Fruit fly (Drosophila melanogaster) whole organism, embryonic: ENCODE data around the gene CG10431.

Source experiments
- Abd-B ChIP-seq: fragments of 200-800 bp; sonication (Bioruptor generic); optimal IDR thresholded peaks from 2 replicates; lab custom pipeline; 2018; ENCODE audit warnings: missing biosample characterization, mild to moderate bottlenecking, missing genetic modification characterization, moderate library complexity
- BtbVII ChIP-seq: fragments of 200-800 bp; sonication (Bioruptor generic); optimal IDR thresholded peaks from 3 replicates; lab custom pipeline; 2017; ENCODE audit warnings: missing biosample characterization, mild to moderate bottlenecking, missing genetic modification characterization
- CG10147 ChIP-seq: fragments of 200-800 bp; sonication (Bioruptor generic); optimal IDR thresholded peaks from 2 replicates; lab custom pipeline; 2019; ENCODE audit warnings: missing biosample characterization, mild to moderate bottlenecking, missing genetic modification characterization, moderate library complexity
- CG10209 ChIP-seq: fragments of 200-800 bp; sonication (Bioruptor generic); optimal IDR thresholded peaks from 3 replicates; lab custom pipeline; 2017; ENCODE audit warnings: missing biosample characterization, mild to moderate bottlenecking, missing genetic modification characterization, missing genetic modification reagents
- CG10366 ChIP-seq: fragments of 200-800 bp; sonication (Bioruptor generic); IDR thresholded peaks from 2 replicates; pipeline ENCODE4 v1.3.6; 2022; ENCODE audit warnings: missing biosample characterization, missing genetic modification characterization
- CG12071 ChIP-seq: fragments of 200-800 bp; sonication (Bioruptor generic); optimal IDR thresholded peaks from 3 replicates; lab custom pipeline; 2018; ENCODE audit warnings: missing biosample characterization, mild to moderate bottlenecking, missing genetic modification characterization
- CG12155 ChIP-seq: fragments of 200-800 bp; sonication (Bioruptor generic); optimal IDR thresholded peaks from 3 replicates; lab custom pipeline; 2016; ENCODE audit warnings: missing biosample characterization, missing genetic modification characterization
- CG12219 ChIP-seq: fragments of 200-800 bp; sonication (Bioruptor generic); optimal IDR thresholded peaks from 3 replicates; lab custom pipeline; 2018; ENCODE audit warnings: missing biosample characterization, mild to moderate bottlenecking, missing genetic modification characterization
- CG12236 ChIP-seq: fragments of 200-800 bp; sonication (Bioruptor generic); optimal IDR thresholded peaks from 2 replicates; lab custom pipeline; 2016; ENCODE audit warnings: missing biosample characterization, missing genetic modification characterization
- CG13894 ChIP-seq: fragments of 200-800 bp; sonication (Bioruptor generic); optimal IDR thresholded peaks from 3 replicates; lab custom pipeline; 2018; ENCODE audit warnings: missing biosample characterization, mild to moderate bottlenecking, missing genetic modification characterization, moderate library complexity
- CG14710 ChIP-seq: fragments of 200-800 bp; sonication (Bioruptor generic); optimal IDR thresholded peaks from 3 replicates; lab custom pipeline; 2019; ENCODE audit warnings: missing biosample characterization, mild to moderate bottlenecking, missing genetic modification characterization, moderate library complexity
- CG16863 ChIP-seq: fragments of 200-800 bp; sonication (Bioruptor generic); optimal IDR thresholded peaks from 3 replicates; lab custom pipeline; 2016; ENCODE audit warnings: missing biosample characterization, missing genetic modification characterization
- CG18262 ChIP-seq: fragments of 200-800 bp; optimal IDR thresholded peaks from 3 replicates; lab custom pipeline; 2019; ENCODE audit warnings: missing biosample characterization, mild to moderate bottlenecking, missing genetic modification characterization, moderate library complexity
- CG18599 ChIP-seq: fragments of 200-800 bp; sonication (Bioruptor generic); optimal IDR thresholded peaks from 3 replicates; lab custom pipeline; 2017; ENCODE audit warnings: missing biosample characterization, missing genetic modification characterization, mild to moderate bottlenecking, moderate library complexity, missing genetic modification reagents
- CG34224 ChIP-seq: fragments of 200-800 bp; sonication (Bioruptor generic); IDR thresholded peaks from 3 replicates; pipeline ENCODE4 v1.3.6; 2022; ENCODE audit warnings: missing biosample characterization, missing genetic modification characterization; ENCODE audit not compliant: partially characterized antibody
- CG6254 ChIP-seq: fragments of 200-800 bp; sonication (Bioruptor generic); optimal IDR thresholded peaks from 3 replicates; lab custom pipeline; 2017; ENCODE audit warnings: mild to moderate bottlenecking, missing biosample characterization, missing genetic modification reagents, missing genetic modification characterization
- CG7963 ChIP-seq: fragments of 200-800 bp; sonication (Bioruptor generic); IDR thresholded peaks from 3 replicates; pipeline ENCODE4 v1.3.6; 2022; ENCODE audit warnings: missing biosample characterization, missing genetic modification characterization; ENCODE audit not compliant: partially characterized antibody
- CG8478 ChIP-seq: fragments of >200 bp; optimal IDR thresholded peaks from 2 replicates; lab custom pipeline; 2018
- CrebB ChIP-seq: fragments of 200-800 bp; sonication (Bioruptor generic); optimal IDR thresholded peaks from 3 replicates; lab custom pipeline; 2018; ENCODE audit warnings: missing biosample characterization, mild to moderate bottlenecking, missing genetic modification characterization
- Dbx ChIP-seq: fragments of 200-800 bp; sonication (Bioruptor generic); IDR thresholded peaks from 3 replicates; pipeline ENCODE4 v1.3.6; 2022; ENCODE audit warnings: missing biosample characterization, missing genetic modification characterization
- Dp ChIP-seq: fragments of 200-800 bp; sonication (Bioruptor generic); optimal IDR thresholded peaks from 2 replicates; lab custom pipeline; 2018; ENCODE audit warnings: missing biosample characterization, mild to moderate bottlenecking, missing genetic modification characterization, moderate library complexity
- Ets97D ChIP-seq: fragments of 200-800 bp; sonication (Bioruptor generic); optimal IDR thresholded peaks from 3 replicates; lab custom pipeline; 2016; ENCODE audit warnings: missing biosample characterization, missing genetic modification characterization
- Fer3 ChIP-seq: fragments of 200-800 bp; sonication (Bioruptor generic); optimal IDR thresholded peaks from 2 replicates; lab custom pipeline; 2018; ENCODE audit warnings: missing biosample characterization, mild to moderate bottlenecking, missing genetic modification characterization, moderate library complexity
- Hey ChIP-seq: fragments of 200-800 bp; sonication (Bioruptor generic); optimal IDR thresholded peaks from 3 replicates; lab custom pipeline; 2018; ENCODE audit warnings: missing biosample characterization, mild to moderate bottlenecking, missing genetic modification characterization
- Hr3 ChIP-seq: fragments of 200-800 bp; sonication (Bioruptor generic); optimal IDR thresholded peaks from 3 replicates; lab custom pipeline; 2016; ENCODE audit warnings: missing biosample characterization, missing genetic modification characterization
- Hr39 ChIP-seq: fragments of >200 bp; optimal IDR thresholded peaks from 2 replicates; lab custom pipeline; 2017
- Med ChIP-seq: fragments of 200-800 bp; sonication (Bioruptor generic); peaks from one replicate; lab custom pipeline; 2016; ENCODE audit warnings: missing biosample characterization, missing genetic modification characterization, mild to moderate bottlenecking, inconsistent platforms, moderate library complexity
- Oli ChIP-seq: fragments of 200-800 bp; sonication (Bioruptor generic); optimal IDR thresholded peaks from 2 replicates; lab custom pipeline; 2018; ENCODE audit warnings: missing biosample characterization, mild to moderate bottlenecking, missing genetic modification characterization, moderate library complexity
- Rx ChIP-seq: fragments of 200-800 bp; sonication (Bioruptor generic); IDR thresholded peaks from 2 replicates; pipeline ENCODE4 v1.3.6; 2022; ENCODE audit warnings: missing biosample characterization, missing genetic modification characterization
- amos ChIP-seq: fragments of 200-800 bp; sonication (Bioruptor generic); IDR thresholded peaks from 2 replicates; pipeline ENCODE4 v1.3.6; 2022; ENCODE audit warnings: missing biosample characterization, missing genetic modification characterization; ENCODE audit not compliant: partially characterized antibody
- aop ChIP-seq: fragments of 200-800 bp; sonication (Bioruptor generic); IDR thresholded peaks from 2 replicates; pipeline ENCODE4 v1.3.6; 2022; ENCODE audit warnings: missing biosample characterization, missing genetic modification characterization
- bab2 ChIP-seq: fragments of 200-800 bp; sonication (Bioruptor generic); optimal IDR thresholded peaks from 2 replicates; lab custom pipeline; 2016; ENCODE audit warnings: missing biosample characterization, missing genetic modification characterization
- caup ChIP-seq: fragments of 200-800 bp; sonication (Bioruptor generic); optimal IDR thresholded peaks from 3 replicates; lab custom pipeline; 2017; ENCODE audit warnings: missing biosample characterization, mild to moderate bottlenecking, missing genetic modification characterization, moderate library complexity; ENCODE audit not compliant: severe bottlenecking
- dysf ChIP-seq: fragments of 200-800 bp; sonication (Bioruptor generic); IDR thresholded peaks from 3 replicates; pipeline ENCODE4 v1.3.6; 2022; ENCODE audit warnings: missing biosample characterization, missing genetic modification characterization
- ems ChIP-seq: fragments of 200-800 bp; sonication (Bioruptor generic); optimal IDR thresholded peaks from 3 replicates; lab custom pipeline; 2016; ENCODE audit warnings: missing biosample characterization, missing genetic modification characterization
- gt ChIP-seq: fragments of 200-800 bp; sonication (Bioruptor generic); IDR thresholded peaks from 2 replicates; pipeline ENCODE4 v1.3.6; 2022; ENCODE audit warnings: missing biosample characterization, missing genetic modification characterization
- ham ChIP-seq: fragments of 200-800 bp; sonication (Bioruptor generic); IDR thresholded peaks from 2 replicates; pipeline ENCODE4 v1.3.6; 2022; ENCODE audit warnings: missing biosample characterization, missing genetic modification characterization
- jigr1 ChIP-seq: fragments of 200-800 bp; sonication (Bioruptor generic); IDR thresholded peaks from 3 replicates; pipeline ENCODE4 v1.3.6; 2022; ENCODE audit warnings: missing biosample characterization, missing genetic modification characterization
- kah ChIP-seq: fragments of 200-800 bp; sonication (Bioruptor generic); optimal IDR thresholded peaks from 2 replicates; lab custom pipeline; 2018; ENCODE audit warnings: missing biosample characterization, mild to moderate bottlenecking, missing genetic modification characterization
- lbe ChIP-seq: fragments of 200-800 bp; sonication (Bioruptor generic); optimal IDR thresholded peaks from 2 replicates; lab custom pipeline; 2016; ENCODE audit warnings: missing biosample characterization, mild to moderate bottlenecking, missing genetic modification characterization
- lola ChIP-seq, 3 experiments: fragments of >200 bp in 2 of 3; fragments of 200-800 bp in 1 of 3; sonication (Bioruptor generic) in 1 of 3; optimal IDR thresholded peaks; 2 replicates each; lab custom pipeline; 2017 to 2019; ENCODE audit warnings: missing biosample characterization in 3 of 3, missing genetic modification characterization in 3 of 3, mild to moderate bottlenecking in 1 of 3, moderate library complexity in 1 of 3
- luna ChIP-seq: fragments of 200-800 bp; sonication (Bioruptor generic); optimal IDR thresholded peaks from 2 replicates; lab custom pipeline; 2016; ENCODE audit warnings: missing biosample characterization, missing genetic modification characterization
- nerfin-2 ChIP-seq: fragments of 200-800 bp; sonication (Bioruptor generic); IDR thresholded peaks from 2 replicates; pipeline ENCODE4 v1.3.6; 2022; ENCODE audit warnings: missing biosample characterization, missing genetic modification characterization; ENCODE audit not compliant: partially characterized antibody
- nmo ChIP-seq: fragments of 200-800 bp; sonication (Bioruptor generic); optimal IDR thresholded peaks from 2 replicates; lab custom pipeline; 2018; ENCODE audit warnings: missing biosample characterization, mild to moderate bottlenecking, missing genetic modification characterization, moderate library complexity
- run ChIP-seq: fragments of 200-800 bp; sonication (Bioruptor generic); optimal IDR thresholded peaks from 3 replicates; lab custom pipeline; 2018; ENCODE audit warnings: missing biosample characterization, mild to moderate bottlenecking, missing genetic modification characterization
- sc ChIP-seq, 3 experiments: fragments of >200 bp in 2 of 3; fragments of 200-800 bp in 1 of 3; sonication (Bioruptor generic) in 1 of 3; optimal IDR thresholded peaks; 2 replicates in 2 of 3; 3 replicates in 1 of 3; lab custom pipeline; 2017; ENCODE audit warnings: mild to moderate bottlenecking in 1 of 3, missing biosample characterization in 1 of 3, missing genetic modification characterization in 1 of 3, missing genetic modification reagents in 1 of 3
- seq ChIP-seq: fragments of 200-800 bp; sonication (Bioruptor generic); IDR thresholded peaks from 2 replicates; pipeline ENCODE4 v1.3.6; 2022; ENCODE audit warnings: missing biosample characterization, missing genetic modification characterization
- unpg ChIP-seq: fragments of 200-800 bp; sonication (Bioruptor generic); optimal IDR thresholded peaks from 3 replicates; lab custom pipeline; 2018; ENCODE audit warnings: missing biosample characterization, mild to moderate bottlenecking, missing genetic modification characterization, moderate library complexity

The CG10431 gene

dm6 chr2L:19014032-19014880 is 39.7 kb downstream of the CG10431 start (continued):
- TF ChIP-seq CG12071 (no peak), caup (peak; percentile 83), dysf (peak; percentile 79), run (tag; lab: Kevin White, UChicago) (peak; percentile 59), CG7963 (no peak), CG12236 (GFP tag; lab: Kevin White, UChicago) (no peak), CG12219 (GFP tag; lab: Kevin White, UChicago) (peak; percentile 30), ham (GFP tag; lab: Robert Waterston, UW) (no peak), jigr1 (GFP tag; lab: Robert Waterston, UW) (no peak), ems (GFP tag; lab: Kevin White, UChicago) (no peak), Dp (no peak), nerfin-2 (no peak), Hr3 (peak; percentile 50), BtbVII (GFP tag; lab: Kevin White, UChicago) (peak; percentile 86), sc (optimal IDR thresholded peaks at IDR 0.05; lab: Kevin White, UChicago) (no peak), sc (GFP tag; optimal IDR thresholded peaks at IDR 0.05; lab: Kevin White, UChicago) (peak; percentile 49), CG16863 (GFP tag; lab: Kevin White, UChicago) (no peak), kah (peak; percentile 34), amos (GFP tag; lab: Robert Waterston, UW) (no peak), luna (GFP tag; lab: Kevin White, UChicago) (no peak), CG10366 (GFP tag; lab: Robert Waterston, UW) (peak; percentile 46; the same call in 1 of the 2 replicates), CG13894 (tag; lab: Kevin White, UChicago) (peak; percentile 54), lola (GFP tag; optimal IDR thresholded peaks at IDR 0.05; lab: Kevin White, UChicago) (peak in 1 of 3 experiments; percentile 46), Hr39 (lab: Kevin White, UChicago) (no peak), CG10147 (GFP tag; lab: Kevin White, UChicago) (peak; percentile 82), Dbx (GFP tag; lab: Robert Waterston, UW) (peak; percentile 58), unpg (GFP tag; lab: Kevin White, UChicago) (peak; percentile 74), CG18599 (GFP tag; lab: Kevin White, UChicago) (peak; percentile 93), Abd-B (peak; percentile 53), seq (GFP tag; lab: Robert Waterston, UW) (peak; percentile 35; the same call in 1 of the 2 replicates), CG18262 (peak; percentile 73), Hey (tag; lab: Kevin White, UChicago) (peak; percentile 75), gt (GFP tag; lab: Robert Waterston, UW) (no peak), CG12155 (GFP tag; lab: Kevin White, UChicago) (peak; percentile 18), CG14710 (peak; percentile 61), Oli (tag; lab: Kevin White, UChicago) (peak; percentile 76), bab2 (peak; percentile 49), Med (peak; percentile 65), CG34224 (no peak), Rx (GFP tag; lab: Robert Waterston, UW) (peak; percentile 46; the same call in 1 of the 2 replicates), Ets97D (no peak), Fer3 (tag; lab: Kevin White, UChicago) (peak; percentile 80), nmo (peak; percentile 78), CG10209 (peak; percentile 76), aop (GFP tag; lab: Robert Waterston, UW) (no peak), lbe (GFP tag; lab: Kevin White, UChicago) (no peak), CrebB (tag; lab: Kevin White, UChicago) (peak; percentile 21), CG8478 (lab: Kevin White, UChicago) (no peak), CG6254 (peak; percentile 11)
